Worm (Caenorhabditis elegans): ENCODE measurements around the gene Y69H2.10.

- TF ChIP-seq unc-130 (GFP tag; optimal IDR thresholded peaks at IDR 0.05) (no peak), snpc-4 (GFP tag; optimal IDR thresholded peaks at IDR 0.05) (no peak), snpc-4 (tag; optimal IDR thresholded peaks at IDR 0.05) (no peak), ztf-25 (GFP tag; IDR thresholded peaks at IDR 0.05) (no peak)
These were observed 54.0 kb downstream of the Y69H2.10 start for ce11 chrV:18724076-18724475.

All from whole organism, young adult.